Worm (Caenorhabditis elegans) whole organism, young adult: ENCODE measurements around the gene K11H3.2.

ENCODE experiments used
- B0019.2 ChIP-seq: fragments of 200-800 bp; sonication (Bioruptor generic); conservative IDR thresholded peaks from 2 replicates; pipeline ENCODE4 v1.3.6; 2022; ENCODE audit warnings: missing genetic modification reagents, missing genetic modification characterization, missing compliant biosample characterization
- D2030.7 ChIP-seq: fragments of 200-800 bp; sonication (Bioruptor generic); IDR thresholded peaks from 2 replicates; pipeline ENCODE4 v1.3.6; 2022; ENCODE audit warnings: missing genetic modification reagents, missing genetic modification characterization, missing compliant biosample characterization
- F23B12.7 ChIP-seq: sonication (generic microtip); optimal IDR thresholded peaks from 2 replicates; lab custom pipeline; 2017; ENCODE audit warnings: missing genetic modification characterization, mild to moderate bottlenecking, missing compliant biosample characterization, antibody characterized with exemption, moderate library complexity; ENCODE audit not compliant: insufficient read depth
- F33H1.4 ChIP-seq: fragments of 200-800 bp; sonication (Bioruptor generic); IDR thresholded peaks from 2 replicates; pipeline ENCODE4 v1.3.6; 2022; ENCODE audit warnings: missing genetic modification reagents, missing genetic modification characterization, missing compliant biosample characterization
- F39B2.1 ChIP-seq: fragments of 200-800 bp; sonication (Bioruptor generic); IDR thresholded peaks from 2 replicates; pipeline ENCODE4 v1.3.6; 2022; ENCODE audit warnings: missing genetic modification reagents, missing genetic modification characterization, missing compliant biosample characterization
- F55B11.4 ChIP-seq: sonication (generic microtip); optimal IDR thresholded peaks from 2 replicates; lab custom pipeline; 2016; ENCODE audit warnings: missing compliant biosample characterization, missing genetic modification characterization, borderline replicate concordance; ENCODE audit not compliant: insufficient read depth
- K12H6.12 ChIP-seq: fragments of 200-800 bp; sonication (Bioruptor generic); optimal IDR thresholded peaks from 2 replicates; lab custom pipeline; 2018; ENCODE audit warnings: mild to moderate bottlenecking, missing genetic modification characterization, missing compliant biosample characterization
- T26A5.8 ChIP-seq: sonication (generic microtip); optimal IDR thresholded peaks from 2 replicates; lab custom pipeline; 2016; ENCODE audit warnings: missing genetic modification characterization, missing compliant biosample characterization
- ZK185.1 ChIP-seq: sonication (generic microtip); optimal IDR thresholded peaks from 2 replicates; lab custom pipeline; 2016; ENCODE audit warnings: mild to moderate bottlenecking, missing genetic modification characterization, missing compliant biosample characterization; ENCODE audit not compliant: poor library complexity, severe bottlenecking
- akir-1 ChIP-seq: fragments of 200-800 bp; sonication (Bioruptor generic); optimal IDR thresholded peaks from 2 replicates; lab custom pipeline; 2018; ENCODE audit warnings: mild to moderate bottlenecking, missing genetic modification characterization, moderate library complexity, missing compliant biosample characterization
- ama-1 ChIP-seq, 3 experiments: fragments of 150-350 bp in 1 of 3; sonication (generic microtip) in 2 of 3; optimal IDR thresholded peaks; 2 replicates each; lab custom pipeline; 2014 to 2018; ENCODE audit warnings: missing biosample characterization in 2 of 3, missing genetic modification characterization in 2 of 3, missing genetic modification reagents in 2 of 3
- athp-1 ChIP-seq: sonication (generic microtip); optimal IDR thresholded peaks from 2 replicates; lab custom pipeline; 2017; ENCODE audit warnings: mild to moderate bottlenecking, missing genetic modification characterization, missing compliant biosample characterization
- attf-3 ChIP-seq: fragments of 200-800 bp; sonication (Bioruptor generic); conservative IDR thresholded peaks from 2 replicates; pipeline ENCODE4 v1.3.6; 2022; ENCODE audit warnings: missing genetic modification reagents, missing genetic modification characterization, missing compliant biosample characterization
- attf-5 ChIP-seq: fragments of 200-800 bp; sonication (Bioruptor generic); optimal IDR thresholded peaks from 2 replicates; lab custom pipeline; 2018; ENCODE audit warnings: mild to moderate bottlenecking, missing genetic modification characterization, missing compliant biosample characterization
- ccch-3 ChIP-seq: fragments of 200-800 bp; sonication (Bioruptor generic); optimal IDR thresholded peaks from 2 replicates; lab custom pipeline; 2018; ENCODE audit warnings: mild to moderate bottlenecking, missing genetic modification characterization, missing compliant biosample characterization
- cebp-1 ChIP-seq, 2 experiments: fragments of 200-800 bp in 1 of 2; sonication (Bioruptor generic) in 1 of 2; sonication (generic microtip) in 1 of 2; IDR thresholded peaks in 1 of 2; optimal IDR thresholded peaks in 1 of 2; 2 replicates each; pipeline versions ENCODE4 v1.3.6 to Lab custom; 2017 to 2022; ENCODE audit warnings: missing compliant biosample characterization in 2 of 2, missing genetic modification characterization in 2 of 2, mild to moderate bottlenecking in 1 of 2, missing genetic modification reagents in 1 of 2, moderate library complexity in 1 of 2
- ceh-40 ChIP-seq: fragments of 200-800 bp; sonication (Bioruptor generic); IDR thresholded peaks from 2 replicates; pipeline ENCODE4 v1.3.6; 2022; ENCODE audit warnings: missing genetic modification characterization, missing compliant biosample characterization
- ceh-91 ChIP-seq: fragments of 200-800 bp; sonication (Bioruptor generic); IDR thresholded peaks from 2 replicates; pipeline ENCODE4 v1.3.6; 2022; ENCODE audit warnings: missing genetic modification reagents, missing genetic modification characterization, missing compliant biosample characterization
- egl-18 ChIP-seq: fragments of 200-800 bp; sonication (Bioruptor generic); IDR thresholded peaks from 2 replicates; pipeline ENCODE4 v1.3.6; 2022; ENCODE audit warnings: missing genetic modification reagents, missing genetic modification characterization, missing compliant biosample characterization
- egrh-3 ChIP-seq: fragments of 200-800 bp; sonication (Bioruptor generic); IDR thresholded peaks from 2 replicates; pipeline ENCODE4 v1.3.6; 2022; ENCODE audit warnings: missing genetic modification reagents, missing genetic modification characterization, missing compliant biosample characterization
- ets-4 ChIP-seq: fragments of 200-800 bp; sonication (Bioruptor generic); optimal IDR thresholded peaks from 2 replicates; lab custom pipeline; 2018; ENCODE audit warnings: mild to moderate bottlenecking, missing genetic modification characterization, missing compliant biosample characterization
- him-1 ChIP-seq: sonication (generic microtip); optimal IDR thresholded peaks from 2 replicates; lab custom pipeline; 2016; ENCODE audit warnings: missing genotype, missing genetic modification reagents, missing genetic modification characterization, missing compliant biosample characterization
- hlh-12 ChIP-seq: sonication (generic microtip); optimal IDR thresholded peaks from 2 replicates; lab custom pipeline; 2016; ENCODE audit warnings: missing genetic modification characterization, missing compliant biosample characterization
- hmg-1.2 ChIP-seq: fragments of 200-800 bp; sonication (Bioruptor generic); IDR thresholded peaks from 2 replicates; pipeline ENCODE4 v1.3.6; 2022; ENCODE audit warnings: missing genetic modification reagents, missing genetic modification characterization, missing compliant biosample characterization
- let-526 ChIP-seq: fragments of 200-800 bp; sonication (Bioruptor generic); IDR thresholded peaks from 2 replicates; pipeline ENCODE4 v1.3.6; 2022; ENCODE audit warnings: missing genetic modification reagents, missing genetic modification characterization, missing compliant biosample characterization
- let-607 ChIP-seq, 2 experiments: fragments of 200-800 bp in 1 of 2; sonication (Bioruptor generic) in 1 of 2; sonication (generic microtip) in 1 of 2; optimal IDR thresholded peaks; 2 replicates each; lab custom pipeline; 2016 to 2018; ENCODE audit warnings: mild to moderate bottlenecking in 2 of 2, missing compliant biosample characterization in 2 of 2, missing genetic modification characterization in 2 of 2, moderate library complexity in 2 of 2, missing genotype in 1 of 2
- lin-35 ChIP-seq, 3 experiments: fragments of 150-350 bp in 2 of 3; sonication (generic microtip) in 1 of 3; optimal IDR thresholded peaks; 2 replicates each; lab custom pipeline; 2014 to 2018; ENCODE audit warnings: missing biosample characterization in 3 of 3, missing genetic modification characterization in 3 of 3, missing genetic modification reagents in 3 of 3
- lir-1 ChIP-seq: fragments of 200-800 bp; sonication (Bioruptor generic); conservative IDR thresholded peaks from 2 replicates; pipeline ENCODE4 v1.3.6; 2022; ENCODE audit warnings: missing genetic modification reagents, missing genetic modification characterization, missing compliant biosample characterization
- lsl-1 ChIP-seq: fragments of 200-800 bp; sonication (Bioruptor generic); optimal IDR thresholded peaks from 2 replicates; lab custom pipeline; 2018; ENCODE audit warnings: mild to moderate bottlenecking, missing genetic modification characterization, moderate library complexity, missing compliant biosample characterization
- lsy-27 ChIP-seq: sonication (generic microtip); optimal IDR thresholded peaks from 2 replicates; lab custom pipeline; 2017; ENCODE audit warnings: missing genetic modification characterization, mild to moderate bottlenecking, missing compliant biosample characterization, antibody characterized with exemption, missing genotype, borderline replicate concordance; ENCODE audit not compliant: insufficient read depth
- madf-10 ChIP-seq: sonication (generic microtip); optimal IDR thresholded peaks from 2 replicates; lab custom pipeline; 2016; ENCODE audit warnings: mild to moderate bottlenecking, missing genetic modification characterization, missing compliant biosample characterization
- madf-3 ChIP-seq: fragments of 200-800 bp; sonication (Bioruptor generic); IDR thresholded peaks from 2 replicates; pipeline ENCODE4 v1.3.6; 2022; ENCODE audit warnings: missing genetic modification reagents, missing genetic modification characterization, missing compliant biosample characterization
- nfyb-1 ChIP-seq: fragments of 200-800 bp; sonication (Bioruptor generic); IDR thresholded peaks from 2 replicates; pipeline ENCODE4 v1.3.6; 2022; ENCODE audit warnings: missing genetic modification reagents, missing genetic modification characterization, missing compliant biosample characterization
- nhr-120 ChIP-seq: fragments of 200-800 bp; sonication (Bioruptor generic); IDR thresholded peaks from 2 replicates; pipeline ENCODE4 v1.3.6; 2022; ENCODE audit warnings: missing genetic modification characterization, missing compliant biosample characterization
- nhr-27 ChIP-seq: fragments of 200-800 bp; sonication (Bioruptor generic); optimal IDR thresholded peaks from 2 replicates; lab custom pipeline; 2018; ENCODE audit warnings: mild to moderate bottlenecking, missing genetic modification characterization, moderate library complexity, missing compliant biosample characterization
- nhr-80 ChIP-seq: sonication (generic microtip); optimal IDR thresholded peaks from 2 replicates; lab custom pipeline; 2016; ENCODE audit warnings: missing genetic modification characterization, missing compliant biosample characterization
- rcor-1 ChIP-seq: fragments of 200-800 bp; sonication (Bioruptor generic); IDR thresholded peaks from 2 replicates; pipeline ENCODE4 v1.3.6; 2022; ENCODE audit warnings: missing genetic modification reagents, missing genetic modification characterization, missing compliant biosample characterization
- rpc-1 ChIP-seq, 2 experiments: fragments of 150-350 bp in 1 of 2; sonication (generic microtip) in 1 of 2; optimal IDR thresholded peaks; 2 replicates each; lab custom pipeline; 2014 to 2018; ENCODE audit warnings: missing biosample characterization in 1 of 2, missing genetic modification characterization in 1 of 2, missing genetic modification reagents in 1 of 2, missing genotype in 1 of 2
- snpc-1.1 ChIP-seq: sonication (generic microtip); optimal IDR thresholded peaks from 2 replicates; lab custom pipeline; 2017; ENCODE audit warnings: missing genetic modification characterization, mild to moderate bottlenecking, missing compliant biosample characterization, antibody characterized with exemption, moderate library complexity, missing genotype, missing genetic modification reagents; ENCODE audit not compliant: insufficient read depth
- snpc-1.3 ChIP-seq: sonication (generic microtip); optimal IDR thresholded peaks from 2 replicates; lab custom pipeline; 2017; ENCODE audit warnings: missing genetic modification characterization, mild to moderate bottlenecking, missing compliant biosample characterization, antibody characterized with exemption, moderate library complexity, missing genotype, missing genetic modification reagents; ENCODE audit not compliant: insufficient read depth
- snpc-4 ChIP-seq, 5 experiments: fragments of 150-350 bp in 1 of 5; sonication (generic microtip) in 4 of 5; optimal IDR thresholded peaks; 2 replicates each; lab custom pipeline; 2014 to 2018; ENCODE audit warnings: missing genetic modification characterization in 5 of 5, missing biosample characterization in 3 of 5, antibody characterized with exemption in 2 of 5, mild to moderate bottlenecking in 2 of 5, missing compliant biosample characterization in 2 of 5, missing genotype in 2 of 5, moderate library complexity in 2 of 5, missing genetic modification reagents in 1 of 5
- tlf-1 ChIP-seq: fragments of 200-800 bp; sonication (Bioruptor generic); optimal IDR thresholded peaks from 2 replicates; lab custom pipeline; 2018; ENCODE audit warnings: mild to moderate bottlenecking, missing genetic modification characterization, missing compliant biosample characterization
- ztf-25 ChIP-seq: fragments of 200-800 bp; sonication (Bioruptor generic); IDR thresholded peaks from 2 replicates; pipeline ENCODE4 v1.3.6; 2022; ENCODE audit warnings: missing genetic modification reagents, missing genetic modification characterization, missing compliant biosample characterization
- ztf-3 ChIP-seq: fragments of 200-800 bp; sonication (Bioruptor generic); optimal IDR thresholded peaks from 2 replicates; lab custom pipeline; 2018; ENCODE audit warnings: mild to moderate bottlenecking, missing genetic modification characterization, missing compliant biosample characterization

Gene K11H3.2

ce11 chrIII:9804997-9805610, 41.1 kb upstream of the K11H3.2 start, which contains the start of gene riok-3:
Gene riok-3, minus strand, starts transcription at chrIII:9805011.
- TF ChIP-seq ztf-3 (GFP tag; lab: Kevin White, UChicago) (peak; percentile 19), let-607 (tag; optimal IDR thresholded peaks at IDR 0.05; lab: Kevin White, UChicago) (peak in 1 of 2 experiments; percentile 2), cebp-1 (GFP tag; IDR thresholded peaks at IDR 0.05; lab: Robert Waterston, UW) (peak; percentile 74; the same call in 1 of the 2 replicates), cebp-1 (tag; optimal IDR thresholded peaks at IDR 0.05; lab: Kevin White, UChicago) (peak; percentile 94), rcor-1 (GFP tag; lab: Robert Waterston, UW) (no peak), D2030.7 (GFP tag; lab: Robert Waterston, UW) (no peak), nfyb-1 (GFP tag; lab: Robert Waterston, UW) (peak; percentile 72), F33H1.4 (GFP tag; lab: Robert Waterston, UW) (no peak), lsy-27 (tag; lab: Kevin White, UChicago) (no peak), ceh-40 (no peak), egl-18 (no peak), snpc-4 (GFP tag; optimal IDR thresholded peaks at IDR 0.05; lab: Kevin White, UChicago) (no peak), snpc-4 (tag; optimal IDR thresholded peaks at IDR 0.05; lab: Kevin White, UChicago) (no peak), lir-1 (GFP tag; lab: Robert Waterston, UW) (no peak), snpc-1.3 (tag; lab: Kevin White, UChicago) (no peak), nhr-120 (no peak), egrh-3 (GFP tag; lab: Robert Waterston, UW) (no peak), hmg-1.2 (GFP tag; lab: Robert Waterston, UW) (no peak), B0019.2 (GFP tag; lab: Robert Waterston, UW) (no peak), F23B12.7 (tag; lab: Kevin White, UChicago) (peak; percentile 21), ets-4 (GFP tag; lab: Kevin White, UChicago) (no peak), rpc-1 (optimal IDR thresholded peaks at IDR 0.05; lab: Kevin White, UChicago) (no peak), rpc-1 (tag; optimal IDR thresholded peaks at IDR 0.05; lab: Kevin White, UChicago) (no peak), ccch-3 (GFP tag; lab: Kevin White, UChicago) (no peak), nhr-27 (tag; lab: Kevin White, UChicago) (no peak), F39B2.1 (GFP tag; lab: Robert Waterston, UW) (no peak), lin-35 (GFP tag; optimal IDR thresholded peaks at IDR 0.05; lab: Kevin White, UChicago) (no peak), him-1 (tag; lab: Kevin White, UChicago) (no peak), snpc-1.1 (no peak), T26A5.8 (tag; lab: Kevin White, UChicago) (no peak), ztf-25 (GFP tag; lab: Robert Waterston, UW) (no peak), athp-1 (tag; lab: Kevin White, UChicago) (no peak), attf-3 (GFP tag; lab: Robert Waterston, UW) (0 out of 2 replicates have a peak, but pooled peaks have one; percentile 7), ama-1 (optimal IDR thresholded peaks at IDR 0.05; lab: Kevin White, UChicago) (no peak), ama-1 (GFP tag; optimal IDR thresholded peaks at IDR 0.05; lab: Kevin White, UChicago) (no peak), tlf-1 (peak; percentile 1), K12H6.12 (tag; lab: Kevin White, UChicago) (no peak), lsl-1 (GFP tag; lab: Kevin White, UChicago) (no peak), attf-5 (GFP tag; lab: Kevin White, UChicago) (no peak), F55B11.4 (no peak), akir-1 (GFP tag; lab: Kevin White, UChicago) (no peak), let-526 (GFP tag; lab: Robert Waterston, UW) (no peak), madf-10 (no peak), madf-3 (no peak), ceh-91 (GFP tag; lab: Robert Waterston, UW) (no peak), nhr-80 (tag; lab: Kevin White, UChicago) (no peak), ZK185.1 (peak; percentile 40), hlh-12 (tag; lab: Kevin White, UChicago) (no peak)
